Fruit fly (Drosophila melanogaster) whole organism, prepupa: ENCODE data around the gene CG13676.

Experiments
- Blimp-1 ChIP-seq: fragments of 200-800 bp; sonication (Bioruptor generic); optimal IDR thresholded peaks from 3 replicates; lab custom pipeline; 2017; ENCODE audit warnings: missing biosample characterization, missing genetic modification characterization, mild to moderate bottlenecking, moderate library complexity, missing genetic modification reagents
- CG10669 ChIP-seq: fragments of 200-800 bp; sonication (Bioruptor generic); optimal IDR thresholded peaks from 3 replicates; lab custom pipeline; 2018; ENCODE audit warnings: missing biosample characterization, mild to moderate bottlenecking, missing genetic modification characterization, moderate library complexity
- CG11762 ChIP-seq: fragments of 200-800 bp; sonication (Bioruptor generic); optimal IDR thresholded peaks from 3 replicates; lab custom pipeline; 2016; ENCODE audit warnings: missing biosample characterization, missing genetic modification characterization; ENCODE audit not compliant: insufficient read depth
- CG15336 ChIP-seq: fragments of 200-800 bp; sonication (Bioruptor generic); IDR thresholded peaks from 2 replicates; pipeline ENCODE4 v1.3.6; 2022; ENCODE audit warnings: missing biosample characterization, missing genetic modification characterization
- CG1621 ChIP-seq: fragments of 200-800 bp; sonication (Bioruptor generic); optimal IDR thresholded peaks from 3 replicates; lab custom pipeline; 2018; ENCODE audit warnings: missing biosample characterization, mild to moderate bottlenecking, missing genetic modification characterization
- CG3032 ChIP-seq: fragments of 200-800 bp; optimal IDR thresholded peaks from 2 replicates; lab custom pipeline; 2019; ENCODE audit warnings: missing biosample characterization, mild to moderate bottlenecking, missing genetic modification characterization, moderate library complexity
- CG31627 ChIP-seq: fragments of 200-800 bp; sonication (Bioruptor generic); optimal IDR thresholded peaks from 3 replicates; lab custom pipeline; 2016; ENCODE audit warnings: missing biosample characterization, missing genetic modification characterization
- CG32006 ChIP-seq: fragments of 200-800 bp; sonication (Bioruptor generic); optimal IDR thresholded peaks from 3 replicates; lab custom pipeline; 2017; ENCODE audit warnings: missing biosample characterization, mild to moderate bottlenecking, missing genetic modification characterization
- CG3919 ChIP-seq: fragments of 200-800 bp; sonication (Bioruptor generic); optimal IDR thresholded peaks from 3 replicates; lab custom pipeline; 2016; ENCODE audit warnings: missing biosample characterization, missing genetic modification characterization
- CG4318 ChIP-seq: fragments of 200-800 bp; sonication (Bioruptor generic); optimal IDR thresholded peaks from 3 replicates; lab custom pipeline; 2017; ENCODE audit warnings: missing biosample characterization, mild to moderate bottlenecking, missing genetic modification characterization
- CG6163 ChIP-seq: fragments of 200-800 bp; sonication (Bioruptor generic); IDR thresholded peaks from 3 replicates; pipeline ENCODE4 v1.3.6; 2022; ENCODE audit warnings: missing biosample characterization, missing genetic modification characterization
- CG6276 ChIP-seq: fragments of 200-800 bp; sonication (Bioruptor generic); optimal IDR thresholded peaks from 2 replicates; lab custom pipeline; 2017; ENCODE audit warnings: missing biosample characterization, mild to moderate bottlenecking, missing genetic modification characterization
- CG6808 ChIP-seq: fragments of 200-800 bp; sonication (Bioruptor generic); optimal IDR thresholded peaks from 3 replicates; lab custom pipeline; 2017; ENCODE audit warnings: missing biosample characterization, missing genetic modification characterization, mild to moderate bottlenecking, moderate library complexity, missing genetic modification reagents
- CG6854 ChIP-seq: fragments of 200-800 bp; sonication (Bioruptor generic); optimal IDR thresholded peaks from 2 replicates; lab custom pipeline; 2017; ENCODE audit warnings: missing biosample characterization, mild to moderate bottlenecking, missing genetic modification characterization
- CG7368 ChIP-seq: fragments of 200-800 bp; sonication (Bioruptor generic); optimal IDR thresholded peaks from 3 replicates; lab custom pipeline; 2016; ENCODE audit warnings: missing biosample characterization, missing genetic modification characterization
- CG8632 ChIP-seq: fragments of 200-800 bp; sonication (Bioruptor generic); optimal IDR thresholded peaks from 3 replicates; lab custom pipeline; 2016; ENCODE audit warnings: missing biosample characterization, missing genetic modification characterization
- CG9139 ChIP-seq: fragments of 200-800 bp; sonication (Bioruptor generic); optimal IDR thresholded peaks from 3 replicates; lab custom pipeline; 2017; ENCODE audit warnings: missing biosample characterization, mild to moderate bottlenecking, missing genetic modification characterization
- Eip75B ChIP-seq: fragments of 200-800 bp; sonication (Bioruptor generic); optimal IDR thresholded peaks from 3 replicates; lab custom pipeline; 2016; ENCODE audit warnings: missing biosample characterization, missing genetic modification characterization
- Eip78C ChIP-seq: fragments of 200-800 bp; sonication (Bioruptor generic); peaks from one replicate; lab custom pipeline; 2016; ENCODE audit warnings: missing biosample characterization, missing genetic modification characterization
- Eip93F ChIP-seq: fragments of 200-800 bp; sonication (Bioruptor generic); optimal IDR thresholded peaks from 2 replicates; lab custom pipeline; 2016; ENCODE audit warnings: missing biosample characterization, mild to moderate bottlenecking, missing genetic modification characterization
- Ets21C ChIP-seq: fragments of 200-800 bp; sonication (Bioruptor generic); optimal IDR thresholded peaks from 3 replicates; lab custom pipeline; 2016; ENCODE audit warnings: missing biosample characterization, missing genetic modification characterization
- Ets96B ChIP-seq: fragments of 200-800 bp; optimal IDR thresholded peaks from 2 replicates; lab custom pipeline; 2019; ENCODE audit warnings: missing biosample characterization, mild to moderate bottlenecking, missing genetic modification characterization, moderate library complexity
- Gug ChIP-seq: fragments of 200-800 bp; sonication (Bioruptor generic); IDR thresholded peaks from 2 replicates; pipeline ENCODE4 v1.3.6; 2022; ENCODE audit warnings: missing biosample characterization, missing genetic modification characterization
- Hr4 ChIP-seq: fragments of 200-800 bp; sonication (Bioruptor generic); optimal IDR thresholded peaks from 3 replicates; lab custom pipeline; 2016; ENCODE audit warnings: missing biosample characterization, missing genetic modification characterization
- Lpt ChIP-seq: fragments of 200-800 bp; sonication (Bioruptor generic); optimal IDR thresholded peaks from 3 replicates; lab custom pipeline; 2016; ENCODE audit warnings: missing biosample characterization, missing genetic modification characterization
- Met ChIP-seq: fragments of 200-800 bp; sonication (Bioruptor generic); optimal IDR thresholded peaks from 3 replicates; lab custom pipeline; 2016; ENCODE audit warnings: missing biosample characterization, missing genetic modification characterization
- OdsH ChIP-seq: fragments of 200-800 bp; sonication (Bioruptor generic); optimal IDR thresholded peaks from 3 replicates; lab custom pipeline; 2016; ENCODE audit warnings: missing biosample characterization, missing genetic modification characterization
- Smox ChIP-seq: fragments of 200-800 bp; sonication (Bioruptor generic); optimal IDR thresholded peaks from 3 replicates; lab custom pipeline; 2016; ENCODE audit warnings: missing biosample characterization, missing genetic modification characterization
- Sox102F ChIP-seq: fragments of 200-800 bp; sonication (Bioruptor generic); optimal IDR thresholded peaks from 2 replicates; lab custom pipeline; 2016; ENCODE audit warnings: missing biosample characterization, mild to moderate bottlenecking, missing genetic modification characterization
- Sox15 ChIP-seq: fragments of 200-800 bp; sonication (Bioruptor generic); optimal IDR thresholded peaks from 3 replicates; lab custom pipeline; 2016; ENCODE audit warnings: missing biosample characterization, missing genetic modification characterization
- achi ChIP-seq: fragments of 200-800 bp; sonication (Bioruptor generic); optimal IDR thresholded peaks from 3 replicates; lab custom pipeline; 2016; ENCODE audit warnings: missing biosample characterization, missing genetic modification characterization
- acj6 ChIP-seq: fragments of 200-800 bp; sonication (Bioruptor generic); optimal IDR thresholded peaks from 3 replicates; lab custom pipeline; 2016; ENCODE audit warnings: missing biosample characterization, missing genetic modification characterization
- cyc ChIP-seq: fragments of 200-800 bp; sonication (Bioruptor generic); optimal IDR thresholded peaks from 3 replicates; lab custom pipeline; 2016; ENCODE audit warnings: missing biosample characterization, missing genetic modification characterization
- dac ChIP-seq: fragments of 200-800 bp; sonication (Bioruptor generic); optimal IDR thresholded peaks from 2 replicates; lab custom pipeline; 2017; ENCODE audit warnings: missing biosample characterization, mild to moderate bottlenecking, missing genetic modification characterization
- dsx ChIP-seq: fragments of 200-800 bp; optimal IDR thresholded peaks from 3 replicates; lab custom pipeline; 2019; ENCODE audit warnings: missing biosample characterization, mild to moderate bottlenecking, missing genetic modification characterization, moderate library complexity; ENCODE audit not compliant: poor library complexity, severe bottlenecking
- eg ChIP-seq: fragments of 200-800 bp; sonication (Bioruptor generic); IDR thresholded peaks from 3 replicates; pipeline ENCODE4 v1.3.6; 2022; ENCODE audit warnings: missing biosample characterization, missing genetic modification characterization
- esn ChIP-seq: fragments of 200-800 bp; sonication (Bioruptor generic); optimal IDR thresholded peaks from 2 replicates; lab custom pipeline; 2016; ENCODE audit warnings: missing biosample characterization, mild to moderate bottlenecking, missing genetic modification characterization, moderate library complexity
- fd85E ChIP-seq: fragments of 200-800 bp; sonication (Bioruptor generic); optimal IDR thresholded peaks from 3 replicates; lab custom pipeline; 2016; ENCODE audit warnings: missing biosample characterization, missing genetic modification characterization
- fkh ChIP-seq: fragments of 200-800 bp; sonication (Bioruptor generic); optimal IDR thresholded peaks from 3 replicates; lab custom pipeline; 2017; ENCODE audit warnings: missing biosample characterization, mild to moderate bottlenecking, missing genetic modification characterization, moderate library complexity
- lz ChIP-seq: fragments of 200-800 bp; sonication (Bioruptor generic); optimal IDR thresholded peaks from 3 replicates; lab custom pipeline; 2016; ENCODE audit warnings: missing biosample characterization, missing genetic modification characterization
- pdm3 ChIP-seq: fragments of 200-800 bp; sonication (Bioruptor generic); optimal IDR thresholded peaks from 3 replicates; lab custom pipeline; 2016; ENCODE audit warnings: missing biosample characterization, missing genetic modification characterization
- salr ChIP-seq, 2 experiments: fragments of 200-800 bp; sonication (Bioruptor generic); optimal IDR thresholded peaks; 3 replicates each; lab custom pipeline; 2016 to 2018; ENCODE audit warnings: missing biosample characterization in 2 of 2, missing genetic modification characterization in 2 of 2, mild to moderate bottlenecking in 1 of 2
- spab ChIP-seq: fragments of 200-800 bp; sonication (Bioruptor generic); optimal IDR thresholded peaks from 2 replicates; lab custom pipeline; 2017; ENCODE audit warnings: missing biosample characterization, mild to moderate bottlenecking, missing genetic modification characterization, missing genetic modification reagents
- ss ChIP-seq, 2 experiments: fragments of 200-800 bp; sonication (Bioruptor generic); optimal IDR thresholded peaks; 2 replicates in 1 of 2; 3 replicates in 1 of 2; lab custom pipeline; 2017 to 2018; ENCODE audit warnings: mild to moderate bottlenecking in 2 of 2, missing biosample characterization in 2 of 2, missing genetic modification characterization in 2 of 2, moderate library complexity in 1 of 2
- svp ChIP-seq: fragments of 200-800 bp; sonication (Bioruptor generic); peaks from one replicate; lab custom pipeline; 2016; ENCODE audit warnings: missing biosample characterization, missing genetic modification characterization
- topi ChIP-seq: fragments of 200-800 bp; sonication (Bioruptor generic); optimal IDR thresholded peaks from 3 replicates; lab custom pipeline; 2016; ENCODE audit warnings: missing biosample characterization, missing genetic modification characterization
- vri ChIP-seq: fragments of 200-800 bp; sonication (Bioruptor generic); optimal IDR thresholded peaks from 3 replicates; lab custom pipeline; 2016; ENCODE audit warnings: missing biosample characterization, mild to moderate bottlenecking, missing genetic modification characterization

CG13676 gene

dm6 chr3L:8151727-8152199 lies at the start of gene CG13676:
TSS of gene CG13676 (minus strand) at chr3L:8151813.
- no peak for TF ChIP-seq CG6276 (GFP tag; lab: Kevin White, UChicago)
- TF ChIP-seq achi (GFP tag; lab: Kevin White, UChicago) = peak; percentile 2
- TF ChIP-seq Ets96B = no peak
- peak; percentile 96 for TF ChIP-seq CG1621 (tag; lab: Kevin White, UChicago)
- no peak for TF ChIP-seq cyc
- TF ChIP-seq topi (GFP tag; lab: Kevin White, UChicago) = no peak
- TF ChIP-seq svp = no peak
- TF ChIP-seq Hr4 (GFP tag; lab: Kevin White, UChicago) = no peak
- TF ChIP-seq CG3919 (GFP tag; lab: Kevin White, UChicago) = peak; percentile 28
- 0 out of 3 replicates have a peak, but pooled peaks have one; percentile 9 for TF ChIP-seq eg
- no peak for TF ChIP-seq Smox (GFP tag; lab: Kevin White, UChicago)
- TF ChIP-seq fkh (GFP tag; lab: Kevin White, UChicago) = no peak
- peak; percentile 58; the same call in 1 of the 3 replicates for TF ChIP-seq CG6163
- no peak for TF ChIP-seq esn
- peak; percentile 73 for TF ChIP-seq CG6854 (GFP tag; lab: Kevin White, UChicago)
- TF ChIP-seq CG3032 (tag; lab: Kevin White, UChicago) = no peak
- peak; percentile 31; the same call in 1 of the 2 replicates for TF ChIP-seq CG15336
- peak; percentile 50 for TF ChIP-seq Eip78C
- no peak for TF ChIP-seq Eip93F (GFP tag; lab: Kevin White, UChicago)
- peak; percentile 6 for TF ChIP-seq CG6808 (GFP tag; lab: Kevin White, UChicago)
- TF ChIP-seq ss (GFP tag; optimal IDR thresholded peaks at IDR 0.05; lab: Kevin White, UChicago) = peak in 1 of 2 experiments; percentile 46

dm6 chr3L:8197779-8198279 lies 46.2 kb upstream of the CG13676 start, which contains the start of the genes UbcE2M and Dhps:
TSS of gene UbcE2M (minus strand) at chr3L:8197987.
TSS of gene Dhps (plus strand) at chr3L:8198207.
- TF ChIP-seq dsx = no peak
- peak; percentile 69 for TF ChIP-seq cyc
- peak; percentile 72; the same call in 2 of the 3 replicates for TF ChIP-seq eg
- no peak for TF ChIP-seq Sox102F
- peak; percentile 52 for TF ChIP-seq CG8632
- no peak for TF ChIP-seq CG3919 (GFP tag; lab: Kevin White, UChicago)
- no peak for TF ChIP-seq Met (GFP tag; lab: Kevin White, UChicago)
- no peak for TF ChIP-seq Eip78C
- no peak for TF ChIP-seq CG9139 (GFP tag; lab: Kevin White, UChicago)
- TF ChIP-seq ss (GFP tag; optimal IDR thresholded peaks at IDR 0.05; lab: Kevin White, UChicago) = no peak
- TF ChIP-seq CG11762 (GFP tag; lab: Kevin White, UChicago) = peak; percentile 34
- no peak for TF ChIP-seq dac
- TF ChIP-seq CG4318 = no peak
- TF ChIP-seq CG10669 (GFP tag; lab: Kevin White, UChicago) = no peak
- TF ChIP-seq Eip75B (GFP tag; lab: Kevin White, UChicago) = no peak
- no peak for TF ChIP-seq svp
- TF ChIP-seq CG6276 (GFP tag; lab: Kevin White, UChicago) = no peak
- peak in 1 of 2 experiments; percentile 6 for TF ChIP-seq salr (GFP tag; optimal IDR thresholded peaks at IDR 0.05; lab: Kevin White, UChicago)
- peak; percentile 10 for TF ChIP-seq Eip93F (GFP tag; lab: Kevin White, UChicago)
- TF ChIP-seq OdsH (GFP tag; lab: Kevin White, UChicago) = no peak
- peak; percentile 76 for TF ChIP-seq Sox15
- TF ChIP-seq Gug (GFP tag; lab: Robert Waterston, UW) = no peak; the same call in none of the 2 replicates
- no peak for TF ChIP-seq fkh (GFP tag; lab: Kevin White, UChicago)
- TF ChIP-seq CG3032 (tag; lab: Kevin White, UChicago) = peak; percentile 69
- TF ChIP-seq CG7368 (GFP tag; lab: Kevin White, UChicago) = no peak
- peak; percentile 74 for TF ChIP-seq CG31627 (GFP tag; lab: Kevin White, UChicago)
- TF ChIP-seq pdm3 (GFP tag; lab: Kevin White, UChicago) = no peak
- peak; percentile 28 for TF ChIP-seq CG32006 (GFP tag; lab: Kevin White, UChicago)
- no peak for TF ChIP-seq vri (GFP tag; lab: Kevin White, UChicago)
- TF ChIP-seq CG6854 (GFP tag; lab: Kevin White, UChicago) = no peak
- TF ChIP-seq topi (GFP tag; lab: Kevin White, UChicago) = no peak
- TF ChIP-seq esn = peak; percentile 63
- no peak for TF ChIP-seq Lpt (GFP tag; lab: Kevin White, UChicago)
- TF ChIP-seq acj6 = peak; percentile 67
- no peak for TF ChIP-seq CG6808 (GFP tag; lab: Kevin White, UChicago)
- TF ChIP-seq lz = peak; percentile 73
- TF ChIP-seq fd85E (GFP tag; lab: Kevin White, UChicago) = no peak
- peak; percentile 62; the same call in 1 of the 3 replicates for TF ChIP-seq CG6163
- peak; percentile 58 for TF ChIP-seq Blimp-1 (GFP tag; lab: Kevin White, UChicago)
- TF ChIP-seq Ets21C (GFP tag; lab: Kevin White, UChicago) = no peak
- no peak for TF ChIP-seq spab (GFP tag; lab: Kevin White, UChicago)
